Fruit fly (Drosophila melanogaster) whole organism, embryonic: Measurements from ENCODE around the gene CG8861.

ENCODE experiments used
- Bdp1 ChIP-seq: fragments of 200-800 bp; sonication (Bioruptor generic); optimal IDR thresholded peaks from 3 replicates; lab custom pipeline; 2016; ENCODE audit warnings: missing biosample characterization, missing genetic modification characterization
- Bteb2 ChIP-seq: fragments of 200-800 bp; sonication (Bioruptor generic); optimal IDR thresholded peaks from 2 replicates; lab custom pipeline; 2016; ENCODE audit warnings: missing biosample characterization, missing genetic modification characterization
- CG10979 ChIP-seq: fragments of 200-800 bp; sonication (Bioruptor generic); optimal IDR thresholded peaks from 2 replicates; lab custom pipeline; 2018; ENCODE audit warnings: missing biosample characterization, mild to moderate bottlenecking, missing genetic modification characterization, moderate library complexity
- CG15269 ChIP-seq: fragments of 200-800 bp; sonication (Bioruptor generic); optimal IDR thresholded peaks from 2 replicates; lab custom pipeline; 2018; ENCODE audit warnings: missing biosample characterization, mild to moderate bottlenecking, missing genetic modification characterization, moderate library complexity
- CG15601 ChIP-seq: fragments of 200-800 bp; sonication (Bioruptor generic); optimal IDR thresholded peaks from 3 replicates; lab custom pipeline; 2019; ENCODE audit warnings: missing biosample characterization, mild to moderate bottlenecking, missing genetic modification characterization, moderate library complexity
- CG1602 ChIP-seq: fragments of 200-800 bp; sonication (Bioruptor generic); optimal IDR thresholded peaks from 3 replicates; lab custom pipeline; 2016; ENCODE audit warnings: missing biosample characterization, missing genetic modification characterization
- CG18599 ChIP-seq: fragments of 200-800 bp; sonication (Bioruptor generic); optimal IDR thresholded peaks from 3 replicates; lab custom pipeline; 2017; ENCODE audit warnings: missing biosample characterization, missing genetic modification characterization, mild to moderate bottlenecking, moderate library complexity, missing genetic modification reagents
- CG2875 ChIP-seq: fragments of 200-800 bp; sonication (Bioruptor generic); optimal IDR thresholded peaks from 2 replicates; lab custom pipeline; 2017; ENCODE audit warnings: missing biosample characterization, mild to moderate bottlenecking, missing genetic modification characterization, missing genetic modification reagents
- CG30020 ChIP-seq: fragments of 200-800 bp; optimal IDR thresholded peaks from 2 replicates; lab custom pipeline; 2019; ENCODE audit warnings: missing biosample characterization, mild to moderate bottlenecking, missing genetic modification characterization, moderate library complexity
- CG30431 ChIP-seq: fragments of 200-800 bp; sonication (Bioruptor generic); optimal IDR thresholded peaks from 2 replicates; lab custom pipeline; 2017; ENCODE audit warnings: missing biosample characterization, missing genetic modification characterization
- CG3847 ChIP-seq: fragments of 200-800 bp; sonication (Bioruptor generic); IDR thresholded peaks from 2 replicates; pipeline ENCODE4 v1.3.6; 2022; ENCODE audit warnings: missing biosample characterization, missing genetic modification characterization
- CG4404 ChIP-seq: fragments of 200-800 bp; sonication (Bioruptor generic); IDR thresholded peaks from 2 replicates; pipeline ENCODE4 v1.3.6; 2022; ENCODE audit warnings: missing biosample characterization, missing genetic modification characterization
- CG4820 ChIP-seq: fragments of 200-800 bp; sonication (Bioruptor generic); optimal IDR thresholded peaks from 3 replicates; lab custom pipeline; 2016; ENCODE audit warnings: missing biosample characterization, missing genetic modification characterization
- CG4854 ChIP-seq: fragments of 200-800 bp; sonication (Bioruptor generic); optimal IDR thresholded peaks from 2 replicates; lab custom pipeline; 2016; ENCODE audit warnings: missing biosample characterization, missing genetic modification characterization, inconsistent platforms
- CG5180 ChIP-seq: fragments of 200-800 bp; sonication (Bioruptor generic); optimal IDR thresholded peaks from 3 replicates; lab custom pipeline; 2017; ENCODE audit warnings: missing biosample characterization, missing genetic modification characterization, mild to moderate bottlenecking, moderate library complexity, missing genetic modification reagents
- CG8388 ChIP-seq: fragments of 200-800 bp; sonication (Bioruptor generic); optimal IDR thresholded peaks from 2 replicates; lab custom pipeline; 2019; ENCODE audit warnings: missing biosample characterization, mild to moderate bottlenecking, missing genetic modification characterization, moderate library complexity
- CG8944 ChIP-seq: fragments of 200-800 bp; sonication (Bioruptor generic); optimal IDR thresholded peaks from 3 replicates; lab custom pipeline; 2016; ENCODE audit warnings: missing biosample characterization, missing genetic modification characterization
- CG9876 ChIP-seq: fragments of 200-800 bp; sonication (Bioruptor generic); optimal IDR thresholded peaks from 2 replicates; lab custom pipeline; 2016; ENCODE audit warnings: missing biosample characterization, missing genetic modification characterization
- CoRest ChIP-seq: fragments of 200-800 bp; sonication (Bioruptor generic); optimal IDR thresholded peaks from 3 replicates; lab custom pipeline; 2018; ENCODE audit warnings: missing biosample characterization, mild to moderate bottlenecking, missing genetic modification characterization, moderate library complexity
- Deaf1 ChIP-seq: fragments of 200-800 bp; optimal IDR thresholded peaks from 3 replicates; lab custom pipeline; 2019; ENCODE audit warnings: missing biosample characterization, mild to moderate bottlenecking, missing genetic modification characterization, moderate library complexity
- Doc3 ChIP-seq: fragments of 200-800 bp; sonication (Bioruptor generic); IDR thresholded peaks from 3 replicates; pipeline ENCODE4 v1.3.6; 2022; ENCODE audit warnings: missing biosample characterization, missing genetic modification characterization; ENCODE audit not compliant: partially characterized antibody
- Drgx ChIP-seq: fragments of 200-800 bp; sonication (Bioruptor generic); IDR thresholded peaks from 2 replicates; pipeline ENCODE4 v1.3.6; 2022; ENCODE audit warnings: missing biosample characterization, missing genetic modification characterization
- GATAe ChIP-seq: fragments of 200-800 bp; sonication (Bioruptor generic); conservative IDR thresholded peaks from 2 replicates; pipeline ENCODE4 v1.3.6; 2022; ENCODE audit warnings: missing biosample characterization, missing genetic modification characterization
- HLH3B ChIP-seq: fragments of 200-800 bp; sonication (Bioruptor generic); IDR thresholded peaks from 2 replicates; pipeline ENCODE4 v1.3.6; 2022; ENCODE audit warnings: missing biosample characterization, missing genetic modification characterization
- Hmr ChIP-seq: fragments of 200-800 bp; sonication (Bioruptor generic); optimal IDR thresholded peaks from 3 replicates; lab custom pipeline; 2017; ENCODE audit warnings: mild to moderate bottlenecking, missing biosample characterization, missing genetic modification reagents, missing genetic modification characterization
- Jarid2 ChIP-seq: fragments of 200-800 bp; sonication (Bioruptor generic); optimal IDR thresholded peaks from 3 replicates; lab custom pipeline; 2017; ENCODE audit warnings: mild to moderate bottlenecking, missing biosample characterization, missing genetic modification reagents, missing genetic modification characterization
- Lim3 ChIP-seq: fragments of 200-800 bp; sonication (Bioruptor generic); IDR thresholded peaks from 2 replicates; pipeline ENCODE4 v1.3.6; 2022; ENCODE audit warnings: missing biosample characterization, missing genetic modification characterization
- Neu2 ChIP-seq: fragments of 200-800 bp; sonication (Bioruptor generic); optimal IDR thresholded peaks from 3 replicates; lab custom pipeline; 2016; ENCODE audit warnings: missing biosample characterization, missing genetic modification characterization, borderline replicate concordance
- NfI ChIP-seq: fragments of 200-800 bp; sonication (Bioruptor generic); optimal IDR thresholded peaks from 3 replicates; lab custom pipeline; 2018; ENCODE audit warnings: missing biosample characterization, mild to moderate bottlenecking, missing genetic modification characterization, moderate library complexity
- Rfx ChIP-seq: fragments of 200-800 bp; sonication (Bioruptor generic); IDR thresholded peaks from 2 replicates; pipeline ENCODE4 v1.3.6; 2022; ENCODE audit warnings: missing biosample characterization, missing genetic modification characterization
- Six4 ChIP-seq: fragments of 200-800 bp; sonication (Bioruptor generic); optimal IDR thresholded peaks from 2 replicates; lab custom pipeline; 2016; ENCODE audit warnings: missing biosample characterization, missing genetic modification characterization
- ac ChIP-seq: fragments of 200-800 bp; sonication (Bioruptor generic); optimal IDR thresholded peaks from 3 replicates; lab custom pipeline; 2017; ENCODE audit warnings: missing biosample characterization, mild to moderate bottlenecking, missing genetic modification characterization
- bcd ChIP-seq: fragments of 200-800 bp; sonication (Bioruptor generic); optimal IDR thresholded peaks from 2 replicates; lab custom pipeline; 2017; ENCODE audit warnings: missing biosample characterization, mild to moderate bottlenecking, missing genetic modification characterization
- bsh ChIP-seq, 2 experiments: fragments of 200-800 bp; sonication (Bioruptor generic); optimal IDR thresholded peaks; 2 replicates each; lab custom pipeline; 2017 to 2018; ENCODE audit warnings: mild to moderate bottlenecking in 2 of 2, missing biosample characterization in 2 of 2, missing genetic modification characterization in 2 of 2, moderate library complexity in 1 of 2
- corto ChIP-seq: fragments of 200-800 bp; sonication (Bioruptor generic); optimal IDR thresholded peaks from 2 replicates; lab custom pipeline; 2016; ENCODE audit warnings: missing biosample characterization, mild to moderate bottlenecking, missing genetic modification characterization, moderate library complexity
- dimm ChIP-seq: fragments of 200-800 bp; sonication (Bioruptor generic); IDR thresholded peaks from 2 replicates; pipeline ENCODE4 v1.3.6; 2022; ENCODE audit warnings: missing biosample characterization, missing genetic modification characterization
- eve ChIP-seq, 2 experiments: fragments of >200 bp; optimal IDR thresholded peaks; 2 replicates each; lab custom pipeline; 2017; ENCODE audit warnings: missing biosample characterization in 2 of 2, missing genetic modification characterization in 2 of 2
- fru ChIP-seq: fragments of >200 bp; optimal IDR thresholded peaks from 2 replicates; lab custom pipeline; 2017
- gt ChIP-seq: fragments of 200-800 bp; sonication (Bioruptor generic); IDR thresholded peaks from 2 replicates; pipeline ENCODE4 v1.3.6; 2022; ENCODE audit warnings: missing biosample characterization, missing genetic modification characterization
- hbn ChIP-seq: fragments of 200-800 bp; sonication (Bioruptor generic); IDR thresholded peaks from 2 replicates; pipeline ENCODE4 v1.3.6; 2022; ENCODE audit warnings: missing biosample characterization, missing genetic modification characterization; ENCODE audit not compliant: partially characterized antibody
- mam ChIP-seq: fragments of 200-800 bp; sonication (Bioruptor generic); optimal IDR thresholded peaks from 3 replicates; lab custom pipeline; 2016; ENCODE audit warnings: missing biosample characterization, missing genetic modification characterization
- odd ChIP-seq: fragments of 200-800 bp; sonication (Bioruptor generic); optimal IDR thresholded peaks from 2 replicates; lab custom pipeline; 2017; ENCODE audit warnings: missing biosample characterization, mild to moderate bottlenecking, missing genetic modification characterization
- peb ChIP-seq: fragments of 200-800 bp; sonication (Bioruptor generic); IDR thresholded peaks from 2 replicates; pipeline ENCODE4 v1.3.6; 2022; ENCODE audit warnings: missing biosample characterization, missing genetic modification characterization
- phol ChIP-seq: fragments of 200-800 bp; sonication (Bioruptor generic); optimal IDR thresholded peaks from 3 replicates; lab custom pipeline; 2018; ENCODE audit warnings: missing biosample characterization, mild to moderate bottlenecking, missing genetic modification characterization, moderate library complexity
- pros ChIP-seq: fragments of 200-800 bp; sonication (Bioruptor generic); optimal IDR thresholded peaks from 3 replicates; lab custom pipeline; 2019; ENCODE audit warnings: missing biosample characterization, mild to moderate bottlenecking, missing genetic modification characterization, moderate library complexity
- ssp ChIP-seq: fragments of 200-800 bp; sonication (Bioruptor generic); IDR thresholded peaks from 2 replicates; pipeline ENCODE4 v1.3.6; 2022; ENCODE audit warnings: missing biosample characterization, missing genetic modification characterization
- sug ChIP-seq: fragments of 200-800 bp; optimal IDR thresholded peaks from 2 replicates; lab custom pipeline; 2019; ENCODE audit warnings: missing biosample characterization, mild to moderate bottlenecking, missing genetic modification characterization, moderate library complexity
- unc-4 ChIP-seq: fragments of 200-800 bp; sonication (Bioruptor generic); IDR thresholded peaks from 2 replicates; pipeline ENCODE4 v1.3.6; 2022; ENCODE audit warnings: missing biosample characterization, missing genetic modification characterization; ENCODE audit not compliant: partially characterized antibody
- zfh1 ChIP-seq: fragments of 200-800 bp; sonication (Bioruptor generic); IDR thresholded peaks from 3 replicates; pipeline ENCODE4 v1.3.6; 2022; ENCODE audit warnings: missing biosample characterization, missing genetic modification characterization

Gene CG8861

dm6 chr3R:9246879-9247621 lies 81.3 kb downstream of the CG8861 start (continued):
- TF ChIP-seq Drgx (GFP tag; lab: Robert Waterston, UW), result peak; percentile 63
- no peak for TF ChIP-seq CG9876 (GFP tag; lab: Kevin White, UChicago)
- peak; percentile 17 for TF ChIP-seq CG30020 (tag; lab: Kevin White, UChicago)
- TF ChIP-seq gt (GFP tag; lab: Robert Waterston, UW), result no peak
- TF ChIP-seq ac (GFP tag; lab: Kevin White, UChicago), result no peak
- TF ChIP-seq CG15269 (tag; lab: Kevin White, UChicago), result peak; percentile 51
- TF ChIP-seq CG15601 (tag; lab: Kevin White, UChicago), result peak; percentile 85
- peak; percentile 14 for TF ChIP-seq mam (GFP tag; lab: Kevin White, UChicago)
- peak; percentile 60 for TF ChIP-seq bcd
- peak; percentile 65 for TF ChIP-seq CG4820 (GFP tag; lab: Kevin White, UChicago)
- peak; percentile 93 for TF ChIP-seq pros
- TF ChIP-seq CG4854, result peak; percentile 5
- TF ChIP-seq phol (tag; lab: Kevin White, UChicago), result peak; percentile 72
- peak; percentile 36 for TF ChIP-seq NfI (GFP tag; lab: Kevin White, UChicago)
- TF ChIP-seq fru (lab: Kevin White, UChicago), result no peak
- no peak for TF ChIP-seq Bdp1 (GFP tag; lab: Kevin White, UChicago)
- TF ChIP-seq Hmr (GFP tag; lab: Kevin White, UChicago), result no peak
- TF ChIP-seq HLH3B (GFP tag; lab: Robert Waterston, UW), result peak; percentile 65; the same call in 1 of the 2 replicates
- TF ChIP-seq CG4404 (GFP tag; lab: Robert Waterston, UW), result no peak
- no peak for TF ChIP-seq eve (GFP tag; optimal IDR thresholded peaks at IDR 0.05; lab: Kevin White, UChicago)
- peak; percentile 41; the same call in 1 of the 2 replicates for TF ChIP-seq ssp (GFP tag; lab: Robert Waterston, UW)
- TF ChIP-seq dimm, result no peak
- peak; percentile 5 for TF ChIP-seq CG8944 (GFP tag; lab: Kevin White, UChicago)
- no peak for TF ChIP-seq GATAe (GFP tag; lab: Robert Waterston, UW)
- peak; percentile 39 for TF ChIP-seq corto (GFP tag; lab: Kevin White, UChicago)
- TF ChIP-seq Jarid2 (GFP tag; lab: Kevin White, UChicago), result no peak
- peak; percentile 96 for TF ChIP-seq CG5180 (GFP tag; lab: Kevin White, UChicago)
- no peak for TF ChIP-seq unc-4 (GFP tag; lab: Robert Waterston, UW)
- TF ChIP-seq CG10979 (tag; lab: Kevin White, UChicago), result peak; percentile 91
- peak; percentile 72 for TF ChIP-seq CG2875 (GFP tag; lab: Kevin White, UChicago)
- TF ChIP-seq Doc3 (GFP tag; lab: Robert Waterston, UW), result no peak
- TF ChIP-seq Lim3 (GFP tag; lab: Robert Waterston, UW), result no peak
- no peak for TF ChIP-seq hbn (GFP tag; lab: Robert Waterston, UW)
- TF ChIP-seq Neu2 (GFP tag; lab: Kevin White, UChicago), result no peak
- TF ChIP-seq CG8388 (GFP tag; lab: Kevin White, UChicago), result peak; percentile 84
- TF ChIP-seq Bteb2 (GFP tag; lab: Kevin White, UChicago), result peak; percentile 28
- 0 out of 2 replicates have a peak, but pooled peaks have one; percentile 27 for TF ChIP-seq Rfx (GFP tag; lab: Robert Waterston, UW)
- peak; percentile 45 for TF ChIP-seq CG1602 (GFP tag; lab: Kevin White, UChicago)
- TF ChIP-seq CG30431 (GFP tag; lab: Kevin White, UChicago), result no peak
- peak; percentile 18 for TF ChIP-seq CG18599 (GFP tag; lab: Kevin White, UChicago)
- TF ChIP-seq peb, result peak; percentile 55
- no peak for TF ChIP-seq Deaf1 (tag; lab: Kevin White, UChicago)
- peak; percentile 74 to 90 for TF ChIP-seq bsh (GFP tag; optimal IDR thresholded peaks at IDR 0.05; lab: Kevin White, UChicago)
- no peak for TF ChIP-seq sug (tag; lab: Kevin White, UChicago)
- TF ChIP-seq CG3847 (GFP tag; lab: Robert Waterston, UW), result 0 out of 2 replicates have a peak, but pooled peaks have one; percentile 13
- peak; percentile 52 for TF ChIP-seq odd (GFP tag; lab: Kevin White, UChicago)
- peak; percentile 57 for TF ChIP-seq Six4 (GFP tag; lab: Kevin White, UChicago)
- TF ChIP-seq CoRest, result peak; percentile 80
- TF ChIP-seq zfh1 (GFP tag; lab: Robert Waterston, UW), result peak; percentile 69; the same call in 1 of the 3 replicates
